Worm (Caenorhabditis elegans): ENCODE results near the gene K08D9.2.

The K08D9.2 gene

ce11 chrV:3218604-3219003 lies 8.9 kb upstream of the K08D9.2 start (continued):
- TF ChIP-seq pha-4 (tag; optimal IDR thresholded peaks at IDR 0.05) (no peak), hlh-8 (tag; optimal IDR thresholded peaks at IDR 0.05) (no peak), ceh-19 (GFP tag; optimal IDR thresholded peaks at IDR 0.05) (no peak), ceh-31 (tag; optimal IDR thresholded peaks at IDR 0.05) (peak; percentile 76), ttx-3 (tag; optimal IDR thresholded peaks at IDR 0.05) (no peak), pros-1 (tag; optimal IDR thresholded peaks at IDR 0.05) (no peak), sdc-2 (tag; optimal IDR thresholded peaks at IDR 0.05) (no peak), F13H6.1 (tag; optimal IDR thresholded peaks at IDR 0.05) (no peak), ceh-6 (GFP tag; optimal IDR thresholded peaks at IDR 0.05) (no peak), che-1 (tag; optimal IDR thresholded peaks at IDR 0.05) (no peak), eyg-1 (tag; optimal IDR thresholded peaks at IDR 0.05) (no peak), pag-3 (tag; optimal IDR thresholded peaks at IDR 0.05; ENCODE audit: borderline replicate concordance) (no peak), unc-3 (GFP tag; conservative IDR thresholded peaks at IDR 0.05) (no peak), unc-3 (tag; optimal IDR thresholded peaks at IDR 0.05) (no peak), C08G9.2 (tag; optimal IDR thresholded peaks at IDR 0.05) (peak; percentile 69), T23F11.4 (GFP tag; optimal IDR thresholded peaks at IDR 0.05) (no peak), lin-11 (tag; optimal IDR thresholded peaks at IDR 0.05) (no peak), sox-4 (tag; optimal IDR thresholded peaks at IDR 0.05) (no peak)

- TF ChIP-seq elt-2 (tag; optimal IDR thresholded peaks at IDR 0.05) (no peak), hlh-6 (tag; optimal IDR thresholded peaks at IDR 0.05) (no peak), dve-1 (tag; optimal IDR thresholded peaks at IDR 0.05) (peak; percentile 61), fkh-10 (GFP tag; optimal IDR thresholded peaks at IDR 0.05) (no peak)
Observed at ce11 chrV:3230150-3230549, 2.7 kb downstream of the K08D9.2 start.

- TF ChIP-seq unc-3 (GFP tag; conservative IDR thresholded peaks at IDR 0.05) (no peak), unc-3 (tag; optimal IDR thresholded peaks at IDR 0.05) (no peak), pat-9 (tag; optimal IDR thresholded peaks at IDR 0.05) (no peak), fkh-10 (GFP tag; optimal IDR thresholded peaks at IDR 0.05) (no peak), hlh-15 (tag; optimal IDR thresholded peaks at IDR 0.05) (no peak), gmeb-2 (tag; optimal IDR thresholded peaks at IDR 0.05) (no peak), ceh-31 (tag; optimal IDR thresholded peaks at IDR 0.05) (no peak), ttx-3 (tag; optimal IDR thresholded peaks at IDR 0.05) (no peak), C38D4.7 (GFP tag; optimal IDR thresholded peaks at IDR 0.05) (no peak), ama-1 (optimal IDR thresholded peaks at IDR 0.05) (no peak), ztf-16 (tag; optimal IDR thresholded peaks at IDR 0.05) (no peak), fkh-6 (tag; optimal IDR thresholded peaks at IDR 0.05) (no peak), hlh-30 (tag; optimal IDR thresholded peaks at IDR 0.05; ENCODE audit: insufficient read depth) (no peak), ceh-19 (GFP tag; optimal IDR thresholded peaks at IDR 0.05) (no peak), fax-1 (tag; optimal IDR thresholded peaks at IDR 0.05) (no peak), sox-2 (GFP tag; IDR thresholded peaks at IDR 0.05) (no peak), pros-1 (tag; optimal IDR thresholded peaks at IDR 0.05) (no peak), ceh-30 (tag; optimal IDR thresholded peaks at IDR 0.05) (no peak), unc-42 (tag; optimal IDR thresholded peaks at IDR 0.05) (no peak), madf-2 (tag; optimal IDR thresholded peaks at IDR 0.05) (no peak), sdc-2 (tag; optimal IDR thresholded peaks at IDR 0.05) (no peak)
Observed at ce11 chrV:3230597-3230996, 3.1 kb downstream of the K08D9.2 start, which contains the start of gene K08D9.10. Gene K08D9.10 (plus strand): TSS chrV:3230897.

DNA sequence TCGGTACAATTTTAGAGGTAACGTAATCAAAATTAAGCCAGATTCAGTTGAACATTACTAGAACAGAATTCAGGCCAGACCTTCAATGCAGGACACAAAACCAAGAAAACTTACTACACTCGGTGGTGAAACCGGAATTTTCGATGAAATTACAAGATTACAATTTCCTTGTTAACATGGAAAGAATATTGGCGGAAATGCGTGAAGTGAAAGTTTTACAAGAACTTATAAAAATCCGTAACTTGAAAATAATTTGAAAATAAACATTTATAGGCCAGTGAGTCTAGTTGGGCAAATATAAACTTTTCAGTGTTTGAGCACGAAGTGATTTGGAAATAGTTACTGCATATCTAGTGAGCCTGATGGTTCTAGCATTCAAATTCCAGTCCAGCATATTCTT lies 7.4 kb downstream of the K08D9.2 start, which contains the start of gene K08D9.6:
TSS of gene K08D9.6 (minus strand) at position 101 of the 400 bp plus-strand sequence.
- TF ChIP-seq ets-4 (tag; optimal IDR thresholded peaks at IDR 0.05) (no peak), pqm-1 (tag; optimal IDR thresholded peaks at IDR 0.05) (no peak), eyg-1 (tag; optimal IDR thresholded peaks at IDR 0.05) (no peak), ceh-22 (tag; optimal IDR thresholded peaks at IDR 0.05) (no peak), madf-2 (tag; optimal IDR thresholded peaks at IDR 0.05) (no peak), rnt-1 (tag; optimal IDR thresholded peaks at IDR 0.05) (no peak), sox-2 (GFP tag; IDR thresholded peaks at IDR 0.05) (no peak), ahr-1 (tag; optimal IDR thresholded peaks at IDR 0.05) (no peak), nhr-232 (tag; optimal IDR thresholded peaks at IDR 0.05) (no peak), pag-3 (tag; optimal IDR thresholded peaks at IDR 0.05; ENCODE audit: borderline replicate concordance) (no peak), dmd-4 (tag; optimal IDR thresholded peaks at IDR 0.05; ENCODE audit: borderline replicate concordance) (no peak), lin-11 (tag; optimal IDR thresholded peaks at IDR 0.05) (no peak), hlh-6 (tag; optimal IDR thresholded peaks at IDR 0.05) (no peak), hlh-30 (tag; optimal IDR thresholded peaks at IDR 0.05; ENCODE audit: insufficient read depth) (no peak), unc-55 (GFP tag; optimal IDR thresholded peaks at IDR 0.05) (no peak), hlh-13 (GFP tag; optimal IDR thresholded peaks at IDR 0.05) (no peak), F13H6.1 (tag; optimal IDR thresholded peaks at IDR 0.05) (no peak)
